Worm (Caenorhabditis elegans): ENCODE data around the gene tkr-3.
"Not testable (repeated sequence)": the region's sequence is repeated elsewhere in the genome, so short reads cannot be mapped to it uniquely, and the experiment has no call there.

The tkr-3 gene

ce11 chrIV:5077918-5078317 lies 44.0 kb downstream of the tkr-3 start:
- no peak for TF ChIP-seq tbx-2 (tag; optimal IDR thresholded peaks at IDR 0.05)
- no peak for TF ChIP-seq skn-1 (tag; optimal IDR thresholded peaks at IDR 0.05)
- TF ChIP-seq ceh-82 (tag; optimal IDR thresholded peaks at IDR 0.05), result no peak
- TF ChIP-seq nhr-23 (tag; optimal IDR thresholded peaks at IDR 0.05), result no peak
- no peak for TF ChIP-seq nhr-11 (tag; optimal IDR thresholded peaks at IDR 0.05)
- TF ChIP-seq ceh-16 (tag; optimal IDR thresholded peaks at IDR 0.05), result no peak
- no peak for TF ChIP-seq nhr-43 (tag; optimal IDR thresholded peaks at IDR 0.05; ENCODE audit: poor library complexity, severe bottlenecking)
- no peak for TF ChIP-seq ama-1 (optimal IDR thresholded peaks at IDR 0.05)
- no peak for TF ChIP-seq eor-1 (tag; optimal IDR thresholded peaks at IDR 0.05)
- no peak for TF ChIP-seq egl-5 (tag; optimal IDR thresholded peaks at IDR 0.05)
- peak; percentile 54 for TF ChIP-seq nfya-1 (tag; optimal IDR thresholded peaks at IDR 0.05; ENCODE audit: insufficient read depth)
- peak; percentile 15 for TF ChIP-seq hmg-11 (tag; optimal IDR thresholded peaks at IDR 0.05)
- no peak for TF ChIP-seq mdl-1 (tag; optimal IDR thresholded peaks at IDR 0.05)
- TF ChIP-seq zag-1 (tag; optimal IDR thresholded peaks at IDR 0.05), result no peak
- TF ChIP-seq fkh-2 (tag; optimal IDR thresholded peaks at IDR 0.05), result no peak
- no peak for TF ChIP-seq nhr-67 (tag; optimal IDR thresholded peaks at IDR 0.05)
- no peak for TF ChIP-seq elt-1 (tag; optimal IDR thresholded peaks at IDR 0.05)
- TF ChIP-seq sea-2 (GFP tag; optimal IDR thresholded peaks at IDR 0.05), result no peak
- TF ChIP-seq nhr-25 (tag; optimal IDR thresholded peaks at IDR 0.05), result peak; percentile 34
- peak; percentile 38 for TF ChIP-seq pha-4 (tag; optimal IDR thresholded peaks at IDR 0.05)

ce11 chrIV:5076607-5077006 lies 45.3 kb downstream of the tkr-3 start:
- TF ChIP-seq ztf-11 (tag; optimal IDR thresholded peaks at IDR 0.05) (no peak), nhr-11 (tag; optimal IDR thresholded peaks at IDR 0.05) (no peak), nhr-43 (tag; optimal IDR thresholded peaks at IDR 0.05; ENCODE audit: poor library complexity, severe bottlenecking) (no peak), unc-39 (tag; optimal IDR thresholded peaks at IDR 0.05) (no peak), ztf-4 (tag; optimal IDR thresholded peaks at IDR 0.05) (no peak), snpc-4 (tag; optimal IDR thresholded peaks at IDR 0.05) (no peak), unc-62 (GFP tag; optimal IDR thresholded peaks at IDR 0.05) (no peak), pqm-1 (tag; optimal IDR thresholded peaks at IDR 0.05) (no peak), ceh-28 (tag; optimal IDR thresholded peaks at IDR 0.05) (no peak), ZK546.5 (tag; optimal IDR thresholded peaks at IDR 0.05) (no peak), nhr-67 (tag; optimal IDR thresholded peaks at IDR 0.05) (no peak)

ce11 chrIV:5073836-5074235 lies 48.1 kb downstream of the tkr-3 start:
- TF ChIP-seq ztf-4 (tag; optimal IDR thresholded peaks at IDR 0.05), result no peak
- TF ChIP-seq nhr-25 (tag; optimal IDR thresholded peaks at IDR 0.05), result peak; percentile 15

- not testable (repeated sequence) for TF ChIP-seq ZK546.5 (tag; optimal IDR thresholded peaks at IDR 0.05); fkh-10 (GFP tag; optimal IDR thresholded peaks at IDR 0.05); lin-15B (tag; optimal IDR thresholded peaks at IDR 0.05)
Measured at ce11 chrIV:5070593-5070992, 51.3 kb downstream of the tkr-3 start, which contains the start of gene C02B10.6. Gene C02B10.6 (plus strand): TSS chrIV:5070893.

ce11 chrIV:5068541-5068940 lies 53.4 kb downstream of the tkr-3 start, which contains the start of the genes R13H9.6 and rmd-6:
Gene R13H9.6 (minus strand): TSS chrIV:5068641.
Gene rmd-6 (plus strand): TSS chrIV:5068845.
- not testable (repeated sequence) for TF ChIP-seq skn-1, eor-1, nhr-28 (tag; optimal IDR thresholded peaks at IDR 0.05)

- not testable (repeated sequence) for TF ChIP-seq nhr-76 (tag; optimal IDR thresholded peaks at IDR 0.05); unc-62 (GFP tag; optimal IDR thresholded peaks at IDR 0.05); jun-1 (tag; optimal IDR thresholded peaks at IDR 0.05)
Measured at ce11 chrIV:5066887-5067286, 55.0 kb downstream of the tkr-3 start, which contains the start of gene ttbk-2.2. Gene ttbk-2.2 (minus strand): TSS chrIV:5066987.
